Worm (Caenorhabditis elegans): ENCODE results near the gene F45E1.4.

The F45E1.4 gene

DNA sequence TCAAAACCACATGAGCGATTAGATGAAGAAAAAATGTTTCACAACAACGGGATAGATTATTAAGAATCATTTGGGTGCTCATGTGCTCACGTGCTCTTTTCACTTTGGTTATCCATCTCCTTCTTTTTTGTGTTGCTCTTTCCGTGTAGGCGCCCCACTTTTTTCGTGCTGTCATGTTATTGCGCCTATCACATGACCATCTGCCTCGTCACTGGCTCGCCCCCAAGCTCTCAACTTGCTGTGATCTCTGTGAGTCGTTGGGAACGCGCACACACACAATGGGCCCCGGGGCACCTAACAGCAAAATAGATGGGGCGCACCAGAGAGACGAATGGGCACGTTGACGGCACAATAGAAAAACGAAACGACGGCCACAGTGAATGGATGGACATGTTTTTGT is 35.8 kb downstream of the F45E1.4 start (continued):
- TF ChIP-seq ztf-11 (tag; optimal IDR thresholded peaks at IDR 0.05) (peak in 1 of 2 experiments; percentile 62), pqm-1 (tag; optimal IDR thresholded peaks at IDR 0.05) (no peak), nhr-77 (tag; optimal IDR thresholded peaks at IDR 0.05) (no peak), F16B12.6 (tag; optimal IDR thresholded peaks at IDR 0.05) (no peak), zip-4 (GFP tag; optimal IDR thresholded peaks at IDR 0.05) (peak; percentile 2), xbp-1 (tag; optimal IDR thresholded peaks at IDR 0.05) (peak; percentile 72), sox-4 (tag; optimal IDR thresholded peaks at IDR 0.05) (peak; percentile 91), Y116A8C.19 (tag; optimal IDR thresholded peaks at IDR 0.05; ENCODE audit: borderline replicate concordance) (no peak), efl-3 (GFP tag; optimal IDR thresholded peaks at IDR 0.05) (no peak), sptf-1 (tag; optimal IDR thresholded peaks at IDR 0.05) (no peak), hpl-2 (GFP tag; optimal IDR thresholded peaks at IDR 0.05) (no peak), nhr-85 (tag) (no peak), irx-1 (tag; optimal IDR thresholded peaks at IDR 0.05) (peak; percentile 68), nhr-237 (tag; optimal IDR thresholded peaks at IDR 0.05) (no peak), lin-15B (tag; optimal IDR thresholded peaks at IDR 0.05) (no peak), elt-2 (tag; optimal IDR thresholded peaks at IDR 0.05) (peak; percentile 39), vab-15 (tag; optimal IDR thresholded peaks at IDR 0.05) (no peak), fkh-4 (tag; optimal IDR thresholded peaks at IDR 0.05; ENCODE audit: borderline replicate concordance) (peak; percentile 61), pax-3 (tag; optimal IDR thresholded peaks at IDR 0.05) (peak; percentile 84), rnt-1 (tag; optimal IDR thresholded peaks at IDR 0.05) (peak; percentile 91), nhr-20 (tag; optimal IDR thresholded peaks at IDR 0.05) (peak; percentile 87), hlh-17 (GFP tag; optimal IDR thresholded peaks at IDR 0.05; ENCODE audit: borderline replicate concordance) (no peak), grh-1 (GFP tag; IDR thresholded peaks at IDR 0.05) (no peak), tlp-1 (tag; optimal IDR thresholded peaks at IDR 0.05) (no peak), ceh-88 (GFP tag; IDR thresholded peaks at IDR 0.05) (peak; percentile 75), ceh-90 (tag; optimal IDR thresholded peaks at IDR 0.05) (peak; percentile 11), aly-2 (tag; optimal IDR thresholded peaks at IDR 0.05) (no peak), nhr-28 (tag; optimal IDR thresholded peaks at IDR 0.05) (no peak), C34B4.2 (tag; optimal IDR thresholded peaks at IDR 0.05) (no peak), swsn-7 (tag; optimal IDR thresholded peaks at IDR 0.05) (peak; percentile 87), sup-37 (GFP tag; optimal IDR thresholded peaks at IDR 0.05) (peak; percentile 14), lir-3 (tag; optimal IDR thresholded peaks at IDR 0.05; ENCODE audit: poor library complexity) (peak; percentile 83)

DNA sequence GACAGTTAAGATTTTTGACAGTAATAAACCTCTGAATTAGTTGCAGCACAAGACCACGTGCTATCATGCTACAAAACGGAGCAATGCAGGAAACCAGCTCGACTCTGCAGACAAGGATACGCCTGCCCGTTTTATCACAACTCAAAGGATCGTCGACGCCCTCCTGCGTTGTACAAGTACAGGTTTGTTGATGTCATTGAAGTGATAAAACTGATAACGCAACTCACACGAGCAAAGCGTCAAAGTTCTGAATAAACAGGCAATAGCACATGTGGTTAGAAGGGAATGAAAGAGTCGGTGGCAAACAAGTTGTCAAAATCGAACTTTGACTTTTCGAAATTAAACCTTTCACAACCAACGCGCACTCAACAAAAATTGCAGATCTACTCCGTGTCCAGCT is 36.9 kb downstream of the F45E1.4 start:
- no peak for TF ChIP-seq fos-1 (tag; optimal IDR thresholded peaks at IDR 0.05)
- TF ChIP-seq ztf-11 (tag; optimal IDR thresholded peaks at IDR 0.05) = no peak
- TF ChIP-seq mep-1 (tag; optimal IDR thresholded peaks at IDR 0.05) = no peak
- TF ChIP-seq nhr-90 (tag; optimal IDR thresholded peaks at IDR 0.05; ENCODE audit: poor library complexity) = peak; percentile 6
- TF ChIP-seq nhr-47 (tag; optimal IDR thresholded peaks at IDR 0.05) = no peak
- TF ChIP-seq ceh-8 (GFP tag; optimal IDR thresholded peaks at IDR 0.05) = no peak
- TF ChIP-seq ces-1 (GFP tag; optimal IDR thresholded peaks at IDR 0.05) = no peak
- no peak for TF ChIP-seq nhr-28 (tag; optimal IDR thresholded peaks at IDR 0.05)
- no peak for TF ChIP-seq nhr-12 (tag; optimal IDR thresholded peaks at IDR 0.05)
- TF ChIP-seq snu-23 (GFP tag; optimal IDR thresholded peaks at IDR 0.05) = no peak
- TF ChIP-seq jun-1 (tag; optimal IDR thresholded peaks at IDR 0.05) = peak; percentile 23
- no peak for TF ChIP-seq lin-14 (GFP tag; optimal IDR thresholded peaks at IDR 0.05)
- no peak for TF ChIP-seq nhr-19 (GFP tag; conservative IDR thresholded peaks at IDR 0.05)
- TF ChIP-seq pag-3 (tag; optimal IDR thresholded peaks at IDR 0.05; ENCODE audit: borderline replicate concordance, insufficient read depth) = no peak
- TF ChIP-seq elt-2 (tag; optimal IDR thresholded peaks at IDR 0.05) = peak; percentile 80
- TF ChIP-seq nhr-71 (tag; optimal IDR thresholded peaks at IDR 0.05) = peak; percentile 4
- TF ChIP-seq zag-1 (tag; optimal IDR thresholded peaks at IDR 0.05) = no peak
- no peak for TF ChIP-seq mef-2 (tag; optimal IDR thresholded peaks at IDR 0.05)
- no peak for TF ChIP-seq fkh-10 (GFP tag; optimal IDR thresholded peaks at IDR 0.05)
- TF ChIP-seq unc-98 (GFP tag; IDR thresholded peaks at IDR 0.05) = no peak
- TF ChIP-seq lin-15B (tag; optimal IDR thresholded peaks at IDR 0.05) = no peak
- peak in 1 of 2 experiments; percentile 60 for TF ChIP-seq lin-35 (GFP tag; optimal IDR thresholded peaks at IDR 0.05)
- TF ChIP-seq dpl-1 (GFP tag; optimal IDR thresholded peaks at IDR 0.05) = no peak
- no peak for TF ChIP-seq Y116A8C.19 (tag; optimal IDR thresholded peaks at IDR 0.05; ENCODE audit: borderline replicate concordance)
- no peak for TF ChIP-seq hlh-17 (GFP tag; optimal IDR thresholded peaks at IDR 0.05; ENCODE audit: borderline replicate concordance)
- no peak for TF ChIP-seq lin-39 (tag; optimal IDR thresholded peaks at IDR 0.05)
- no peak for TF ChIP-seq hlh-4 (tag; optimal IDR thresholded peaks at IDR 0.05)
